Worm (Caenorhabditis elegans): Measurements from ENCODE around the gene C06E7.88.

ce11 chrIV:5842905-5843304 lies 24.2 kb downstream of the C06E7.88 start:
- TF ChIP-seq nhr-11 (tag; optimal IDR thresholded peaks at IDR 0.05) = no peak
- TF ChIP-seq syd-9 (tag; optimal IDR thresholded peaks at IDR 0.05) = no peak
- no peak for TF ChIP-seq nhr-232 (tag; optimal IDR thresholded peaks at IDR 0.05)
- no peak for TF ChIP-seq pqm-1 (tag; optimal IDR thresholded peaks at IDR 0.05)
